Fruit fly (Drosophila melanogaster): ENCODE results near the gene pasi1.
A peak's percentile ranks its signal among the peaks of the same experiment; 100 is the strongest.
"Not testable (repeated sequence)": the region's sequence is repeated elsewhere in the genome, so short reads cannot be mapped to it uniquely, and the experiment has no call there.

Gene pasi1

DNA sequence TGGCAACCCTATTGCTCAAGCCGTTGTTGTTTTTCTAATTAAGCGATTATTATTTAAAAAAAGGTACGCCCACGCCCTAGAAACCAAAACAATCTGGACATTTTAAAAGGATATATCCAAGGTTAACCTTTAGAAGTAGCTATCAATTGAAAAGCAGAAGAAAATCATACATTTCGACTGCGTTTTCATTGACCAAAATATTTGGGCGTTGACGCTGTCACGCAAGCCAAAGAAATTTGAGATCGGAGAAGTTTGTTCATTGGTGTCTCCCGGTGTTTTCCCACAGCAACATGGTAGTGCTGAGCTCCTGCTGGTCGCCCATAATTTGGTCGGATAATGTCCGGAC lies at the start of gene pasi1:
pasi1 (plus strand) TSS at position 1 of the 346 bp plus-strand sequence.
- no peak for TF ChIP-seq Myc (optimal IDR thresholded peaks at IDR 0.05)
- TF ChIP-seq Sp1 (GFP tag; optimal IDR thresholded peaks at IDR 0.05), result no peak
- no peak for TF ChIP-seq usp (GFP tag; optimal IDR thresholded peaks at IDR 0.05)
- TF ChIP-seq Mio (GFP tag; optimal IDR thresholded peaks at IDR 0.05), result no peak
- TF ChIP-seq jim (GFP tag; optimal IDR thresholded peaks at IDR 0.05), result no peak

DNA sequence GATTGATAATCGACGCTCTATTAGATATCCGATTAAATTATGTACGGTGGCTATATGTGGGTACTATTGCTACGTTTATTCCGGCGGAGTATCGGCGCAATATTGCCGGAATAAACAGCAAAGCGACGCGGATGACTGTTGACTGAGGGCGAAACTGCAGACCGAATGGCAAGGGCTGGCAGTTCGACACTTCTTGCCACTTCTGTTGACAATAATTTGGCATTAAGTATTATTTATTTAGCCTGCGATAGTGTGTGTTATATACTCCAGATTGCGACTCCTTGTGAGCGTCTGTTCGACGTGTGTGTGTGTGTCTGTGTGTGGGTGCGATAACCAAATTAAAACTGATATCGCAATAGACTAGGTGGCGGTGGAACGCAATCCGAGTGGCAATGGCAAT lies 36.0 kb upstream of the pasi1 start:
- TF ChIP-seq Hr78 (GFP tag; optimal IDR thresholded peaks at IDR 0.05) (no peak), Dfd (GFP tag; optimal IDR thresholded peaks at IDR 0.05) (no peak), Hr83 (GFP tag; optimal IDR thresholded peaks at IDR 0.05; ENCODE audit: poor library complexity, severe bottlenecking) (no peak), foxo (GFP tag; optimal IDR thresholded peaks at IDR 0.05) (no peak), woc (GFP tag; optimal IDR thresholded peaks at IDR 0.05) (no peak), usp (GFP tag; optimal IDR thresholded peaks at IDR 0.05) (no peak), Abd-B (GFP tag; optimal IDR thresholded peaks at IDR 0.05) (no peak), Rel (GFP tag; optimal IDR thresholded peaks at IDR 0.05) (no peak), Rel (tag; optimal IDR thresholded peaks at IDR 0.05) (no peak), psq (GFP tag; optimal IDR thresholded peaks at IDR 0.05) (no peak), sv (GFP tag; optimal IDR thresholded peaks at IDR 0.05) (no peak), Vsx2 (GFP tag; optimal IDR thresholded peaks at IDR 0.05; ENCODE audit: partially characterized antibody) (no peak), h (GFP tag; optimal IDR thresholded peaks at IDR 0.05) (no peak), Sp1 (GFP tag; optimal IDR thresholded peaks at IDR 0.05) (no peak), CG32264 (GFP tag; optimal IDR thresholded peaks at IDR 0.05) (no peak), pan (optimal IDR thresholded peaks at IDR 0.05) (no peak)

DNA sequence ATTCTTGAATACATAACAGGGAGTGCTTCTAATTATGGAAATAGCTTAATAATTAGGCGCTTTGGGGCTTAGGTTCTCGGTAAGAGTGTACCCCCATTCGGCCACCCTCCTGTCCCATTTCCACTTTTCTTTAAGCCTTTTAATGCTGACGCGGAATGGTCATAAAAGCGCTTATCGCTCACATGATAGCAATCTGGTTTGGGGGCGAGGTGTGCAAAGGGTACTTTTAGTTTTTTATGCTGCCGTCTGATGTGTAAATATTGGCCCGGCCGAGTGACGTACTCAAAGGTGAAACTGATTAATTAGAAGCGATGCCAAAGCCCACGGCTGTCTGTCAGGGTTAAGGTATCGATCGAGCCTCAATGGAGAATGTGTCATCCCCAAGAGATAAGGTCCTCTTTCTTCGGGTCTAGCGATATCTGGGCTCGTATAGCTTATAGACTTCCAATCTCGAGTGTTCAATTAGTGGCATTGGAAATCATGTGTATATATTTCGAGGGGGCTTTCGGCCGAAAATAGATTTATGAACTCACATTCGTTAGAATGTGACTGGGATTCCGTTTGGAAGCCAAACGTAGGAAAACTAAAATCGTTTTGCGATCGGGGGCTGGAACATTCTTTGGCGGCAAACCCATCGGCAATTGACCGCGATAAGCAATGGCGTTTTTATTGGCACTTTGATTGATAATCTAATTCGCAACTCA lies 35.0 kb upstream of the pasi1 start:
- TF ChIP-seq foxo (GFP tag; optimal IDR thresholded peaks at IDR 0.05) (no peak), Rel (GFP tag; optimal IDR thresholded peaks at IDR 0.05) (no peak), Rel (tag; optimal IDR thresholded peaks at IDR 0.05) (peak; percentile 45)

DNA sequence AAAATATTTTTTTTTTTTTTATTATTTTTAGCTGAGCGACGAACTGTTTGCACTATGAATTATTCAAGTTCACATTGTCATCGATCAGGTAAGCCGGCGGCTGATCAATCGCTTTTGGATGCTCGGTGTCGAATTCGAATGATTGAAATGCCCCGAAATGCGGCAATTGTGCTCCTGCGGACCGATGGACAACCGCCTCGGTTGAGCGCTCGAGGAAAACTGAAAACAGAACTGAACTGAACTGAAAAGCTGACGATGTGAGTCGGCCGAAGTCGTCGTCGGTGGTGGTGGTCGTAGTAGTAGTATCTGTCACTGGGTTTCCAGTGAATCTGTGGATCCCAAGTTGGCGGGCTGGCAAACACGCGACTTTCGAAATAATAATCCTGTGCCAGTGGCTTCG lies 32.6 kb upstream of the pasi1 start:
- no peak for TF ChIP-seq lola (GFP tag; optimal IDR thresholded peaks at IDR 0.05)
- TF ChIP-seq Sp1 (GFP tag; optimal IDR thresholded peaks at IDR 0.05), result no peak
- no peak for TF ChIP-seq sage (GFP tag; optimal IDR thresholded peaks at IDR 0.05)
- TF ChIP-seq ey (GFP tag; optimal IDR thresholded peaks at IDR 0.05), result no peak
- no peak for TF ChIP-seq Hnf4 (GFP tag; optimal IDR thresholded peaks at IDR 0.05)
- no peak for TF ChIP-seq foxo (GFP tag; optimal IDR thresholded peaks at IDR 0.05)
- no peak for TF ChIP-seq GATAd (GFP tag; optimal IDR thresholded peaks at IDR 0.05)

DNA sequence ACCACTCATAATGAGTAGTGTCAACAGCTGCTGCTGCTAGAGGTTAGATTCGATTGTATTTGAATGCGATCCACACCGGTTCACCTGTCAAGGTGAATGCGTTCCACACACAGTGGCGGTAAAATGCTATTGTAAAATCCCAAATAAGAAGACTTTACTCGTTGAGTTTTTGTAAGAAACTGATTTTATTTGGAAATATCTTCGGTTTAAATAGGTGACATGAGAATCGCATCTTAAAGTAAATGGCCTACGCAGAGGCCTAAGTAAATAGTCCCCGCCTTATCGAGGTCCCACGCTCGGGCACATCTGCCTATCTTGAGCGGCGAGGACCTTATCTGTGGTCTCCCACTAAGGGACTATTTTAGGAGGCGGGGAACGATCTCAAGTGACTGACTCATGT lies 31.8 kb upstream of the pasi1 start, which contains the start of gene TyrR:
TyrR (minus strand) TSS at position 101 of the 400 bp plus-strand sequence.
- not testable (repeated sequence) for TF ChIP-seq Vsx2 (GFP tag; optimal IDR thresholded peaks at IDR 0.05; ENCODE audit: partially characterized antibody); lola (GFP tag; optimal IDR thresholded peaks at IDR 0.05); sage (GFP tag; optimal IDR thresholded peaks at IDR 0.05)

DNA sequence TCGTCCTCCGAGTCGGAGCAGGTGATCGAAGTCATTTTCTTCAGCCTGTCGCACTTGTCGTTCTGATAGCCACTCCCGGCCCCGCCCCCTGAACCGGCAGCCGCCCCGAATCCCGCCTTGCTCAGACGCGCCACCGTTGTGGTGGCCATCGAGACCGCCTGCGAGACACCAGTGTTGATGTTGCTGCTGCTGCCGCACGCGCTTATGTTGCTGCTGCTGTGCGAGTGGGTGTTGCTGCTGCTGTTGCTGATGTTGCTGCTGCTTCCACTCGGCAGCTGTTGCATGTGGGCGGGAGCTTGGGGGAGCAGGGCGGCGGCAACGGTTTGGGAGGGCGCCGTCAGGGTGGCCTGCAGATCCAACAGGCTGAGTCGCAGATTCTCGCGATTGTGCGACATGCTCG lies 21.0 kb upstream of the pasi1 start:
- TF ChIP-seq Mio (GFP tag; optimal IDR thresholded peaks at IDR 0.05), result no peak
- TF ChIP-seq sage (GFP tag; optimal IDR thresholded peaks at IDR 0.05), result no peak
- TF ChIP-seq Dfd (GFP tag; optimal IDR thresholded peaks at IDR 0.05), result peak; percentile 88

DNA sequence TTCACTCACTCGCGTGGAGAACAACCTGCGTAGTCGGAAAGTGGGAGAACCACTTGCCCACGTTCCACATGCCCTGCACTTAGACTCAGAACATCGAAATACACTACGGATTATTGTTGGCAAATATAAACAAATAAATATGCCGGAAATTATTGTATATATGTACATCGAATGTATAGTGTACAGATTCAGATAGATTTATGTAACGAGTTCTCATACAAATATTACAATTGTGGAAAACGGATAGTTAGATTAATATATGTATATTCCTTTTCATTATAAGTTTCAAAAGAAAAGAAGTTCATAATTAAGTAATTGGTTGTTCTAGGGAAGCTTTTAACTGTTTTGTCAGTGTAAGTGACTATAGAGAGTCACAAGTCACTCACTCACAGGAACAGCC lies 20.3 kb upstream of the pasi1 start:
- no peak for TF ChIP-seq Jra (GFP tag; optimal IDR thresholded peaks at IDR 0.05)
- TF ChIP-seq OdsH (GFP tag; optimal IDR thresholded peaks at IDR 0.05), result no peak
- no peak for TF ChIP-seq woc (GFP tag; optimal IDR thresholded peaks at IDR 0.05)

DNA sequence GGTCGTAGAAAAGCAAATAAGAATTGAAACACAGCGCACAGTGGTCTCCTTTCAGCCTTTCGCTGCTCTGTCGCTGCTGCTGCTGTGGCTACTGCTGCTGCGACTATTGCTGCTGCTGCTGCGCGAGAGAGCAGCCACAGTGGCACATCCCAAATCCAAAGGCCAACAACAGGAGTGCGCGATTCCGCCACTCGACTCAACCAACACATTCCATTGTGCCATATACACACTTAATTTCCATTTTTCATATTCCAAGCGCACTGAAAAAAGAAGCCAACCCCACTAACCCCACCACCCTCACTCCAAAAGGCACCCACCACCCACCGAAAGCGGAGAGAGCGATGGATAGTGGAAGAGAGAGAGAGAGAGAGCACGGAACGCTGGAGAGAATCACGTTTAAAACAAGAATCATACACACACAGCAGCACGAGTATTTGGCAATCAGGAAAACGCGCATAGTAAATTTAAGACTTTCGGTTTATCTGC lies 18.7 kb upstream of the pasi1 start:
- TF ChIP-seq Mio (GFP tag; optimal IDR thresholded peaks at IDR 0.05) (no peak), Hr78 (GFP tag; optimal IDR thresholded peaks at IDR 0.05) (no peak), OdsH (GFP tag; optimal IDR thresholded peaks at IDR 0.05) (no peak), sage (GFP tag; optimal IDR thresholded peaks at IDR 0.05) (no peak), psq (GFP tag; optimal IDR thresholded peaks at IDR 0.05) (no peak), Myc (optimal IDR thresholded peaks at IDR 0.05) (no peak), Hnf4 (GFP tag; optimal IDR thresholded peaks at IDR 0.05) (no peak), CG32264 (GFP tag; optimal IDR thresholded peaks at IDR 0.05) (no peak), dmrt93B (GFP tag; optimal IDR thresholded peaks at IDR 0.05) (no peak), dl (GFP tag; optimal IDR thresholded peaks at IDR 0.05; ENCODE audit: insufficient read depth in 1 of 2, partially characterized antibody in 2 of 2) (no peak), Rel (GFP tag; optimal IDR thresholded peaks at IDR 0.05) (no peak), Rel (tag; optimal IDR thresholded peaks at IDR 0.05) (no peak), pan (optimal IDR thresholded peaks at IDR 0.05) (no peak), jim (GFP tag; optimal IDR thresholded peaks at IDR 0.05) (no peak), tai (GFP tag; optimal IDR thresholded peaks at IDR 0.05) (no peak), ey (GFP tag; optimal IDR thresholded peaks at IDR 0.05) (no peak), fru (GFP tag; optimal IDR thresholded peaks at IDR 0.05) (no peak), Vsx2 (GFP tag; optimal IDR thresholded peaks at IDR 0.05; ENCODE audit: partially characterized antibody) (no peak), h (GFP tag; optimal IDR thresholded peaks at IDR 0.05) (no peak), Sp1 (GFP tag; optimal IDR thresholded peaks at IDR 0.05) (no peak)
